Worm (Caenorhabditis elegans) whole organism, L3 larva: Measurements from ENCODE around the gene F45D3.2.

Experiments used
- egl-27 ChIP-seq: sonication (generic microtip); optimal IDR thresholded peaks from 4 replicates; lab custom pipeline; 2017; ENCODE audit warnings: missing biosample characterization, missing genetic modification reagents, missing genetic modification characterization
- fkh-10 ChIP-seq: sonication (generic microtip); optimal IDR thresholded peaks from 2 replicates; lab custom pipeline; 2017; ENCODE audit warnings: missing biosample characterization, missing genetic modification reagents, missing genetic modification characterization
- fkh-2 ChIP-seq: fragments of 150-350 bp; optimal IDR thresholded peaks from 2 replicates; lab custom pipeline; 2014; ENCODE audit warnings: missing biosample characterization, missing genetic modification reagents, missing genetic modification characterization
- nhr-43 ChIP-seq: sonication (generic microtip); optimal IDR thresholded peaks from 2 replicates; lab custom pipeline; 2016; ENCODE audit warnings: mild to moderate bottlenecking, missing genetic modification characterization, missing compliant biosample characterization; ENCODE audit not compliant: poor library complexity, severe bottlenecking
- snpc-4 ChIP-seq: fragments of 150-350 bp; optimal IDR thresholded peaks from 2 replicates; lab custom pipeline; 2014; ENCODE audit warnings: missing biosample characterization, missing genetic modification characterization
- ztf-11 ChIP-seq: fragments of 150-350 bp; optimal IDR thresholded peaks from 2 replicates; lab custom pipeline; 2014; ENCODE audit warnings: missing biosample characterization, missing genetic modification characterization

DNA sequence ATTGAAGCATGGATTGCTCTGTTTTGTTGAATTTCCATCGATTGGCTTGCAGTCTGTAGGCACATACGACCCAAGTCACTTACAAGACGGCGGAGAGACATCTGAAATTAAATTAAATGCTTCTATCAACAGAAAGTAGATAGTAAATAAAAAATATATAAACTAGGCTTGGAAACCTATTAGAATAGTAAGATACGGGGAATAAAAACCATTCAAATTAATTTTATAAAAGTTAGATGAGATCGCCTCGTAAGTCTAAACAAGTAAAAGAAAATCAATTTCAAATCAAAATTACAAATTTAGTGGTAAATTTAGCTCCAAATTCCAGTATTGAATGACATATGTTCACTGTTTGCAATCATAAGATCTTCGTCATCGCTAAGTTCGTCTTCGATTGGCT, 46.3 kb upstream of the F45D3.2 start, which contains the start of gene mrps-11:
- TF ChIP-seq snpc-4 (tag; lab: Kevin White, UChicago): no peak
- TF ChIP-seq nhr-43: no peak
- TF ChIP-seq egl-27 (tag; lab: Kevin White, UChicago): no peak
- TF ChIP-seq fkh-10 (GFP tag; lab: Kevin White, UChicago): no peak
- no peak for TF ChIP-seq ztf-11 (tag; lab: Kevin White, UChicago)
- no peak for TF ChIP-seq fkh-2 (tag; lab: Kevin White, UChicago)
